Fruit fly (Drosophila melanogaster) whole organism, embryonic: ENCODE data around the gene Syx5.

Experiments
- Atf3 ChIP-seq: fragments of 200-800 bp; sonication (Bioruptor generic); optimal IDR thresholded peaks from 3 replicates; lab custom pipeline; 2016; ENCODE audit warnings: missing biosample characterization, missing genetic modification characterization
- B-H1 ChIP-seq: fragments of 200-800 bp; sonication (Bioruptor generic); IDR thresholded peaks from 3 replicates; pipeline ENCODE4 v1.3.6; 2022; ENCODE audit warnings: missing biosample characterization, missing genetic modification characterization
- Bteb2 ChIP-seq: fragments of 200-800 bp; sonication (Bioruptor generic); optimal IDR thresholded peaks from 2 replicates; lab custom pipeline; 2016; ENCODE audit warnings: missing biosample characterization, missing genetic modification characterization
- CG10267 ChIP-seq: fragments of 200-800 bp; sonication (Bioruptor generic); optimal IDR thresholded peaks from 2 replicates; lab custom pipeline; 2018; ENCODE audit warnings: missing biosample characterization, mild to moderate bottlenecking, missing genetic modification characterization, moderate library complexity
- CG10979 ChIP-seq: fragments of 200-800 bp; sonication (Bioruptor generic); optimal IDR thresholded peaks from 2 replicates; lab custom pipeline; 2018; ENCODE audit warnings: missing biosample characterization, mild to moderate bottlenecking, missing genetic modification characterization, moderate library complexity
- CG11560 ChIP-seq: fragments of 200-800 bp; sonication (Bioruptor generic); IDR thresholded peaks from 3 replicates; pipeline ENCODE4 v1.3.6; 2022; ENCODE audit warnings: missing biosample characterization, missing genetic modification characterization
- CG12071 ChIP-seq: fragments of 200-800 bp; sonication (Bioruptor generic); optimal IDR thresholded peaks from 3 replicates; lab custom pipeline; 2018; ENCODE audit warnings: missing biosample characterization, mild to moderate bottlenecking, missing genetic modification characterization
- CG12299 ChIP-seq: fragments of 200-800 bp; sonication (Bioruptor generic); optimal IDR thresholded peaks from 2 replicates; lab custom pipeline; 2018; ENCODE audit warnings: missing biosample characterization, mild to moderate bottlenecking, missing genetic modification characterization
- CG13775 ChIP-seq: fragments of 200-800 bp; sonication (Bioruptor generic); optimal IDR thresholded peaks from 3 replicates; lab custom pipeline; 2017; ENCODE audit warnings: missing biosample characterization, mild to moderate bottlenecking, missing genetic modification characterization
- CG14860 ChIP-seq: fragments of 200-800 bp; sonication (Bioruptor generic); IDR thresholded peaks from 3 replicates; pipeline ENCODE4 v1.3.6; 2022; ENCODE audit warnings: missing biosample characterization, missing genetic modification characterization; ENCODE audit not compliant: partially characterized antibody
- CG15601 ChIP-seq: fragments of 200-800 bp; sonication (Bioruptor generic); optimal IDR thresholded peaks from 3 replicates; lab custom pipeline; 2019; ENCODE audit warnings: missing biosample characterization, mild to moderate bottlenecking, missing genetic modification characterization, moderate library complexity
- CG1603 ChIP-seq: fragments of 200-800 bp; sonication (Bioruptor generic); optimal IDR thresholded peaks from 2 replicates; lab custom pipeline; 2019; ENCODE audit warnings: missing biosample characterization, mild to moderate bottlenecking, missing genetic modification characterization, moderate library complexity
- CG17829 ChIP-seq: fragments of 200-800 bp; optimal IDR thresholded peaks from 2 replicates; lab custom pipeline; 2019; ENCODE audit warnings: missing biosample characterization, mild to moderate bottlenecking, missing genetic modification characterization, moderate library complexity
- CG3065 ChIP-seq: fragments of 200-800 bp; sonication (Bioruptor generic); optimal IDR thresholded peaks from 2 replicates; lab custom pipeline; 2016; ENCODE audit warnings: missing biosample characterization, missing genetic modification characterization
- CG34422 ChIP-seq: fragments of 200-800 bp; sonication (Bioruptor generic); IDR thresholded peaks from 3 replicates; pipeline ENCODE4 v1.3.6; 2022; ENCODE audit warnings: missing biosample characterization, missing genetic modification characterization
- CG3838 ChIP-seq: fragments of 200-800 bp; sonication (Bioruptor generic); optimal IDR thresholded peaks from 3 replicates; lab custom pipeline; 2016; ENCODE audit warnings: missing biosample characterization, missing genetic modification characterization
- CG43689 ChIP-seq: fragments of 200-800 bp; sonication (Bioruptor generic); IDR thresholded peaks from 2 replicates; pipeline ENCODE4 v1.3.6; 2022; ENCODE audit warnings: missing biosample characterization, missing genetic modification characterization
- CG4707 ChIP-seq: fragments of 200-800 bp; sonication (Bioruptor generic); optimal IDR thresholded peaks from 2 replicates; lab custom pipeline; 2018; ENCODE audit warnings: missing biosample characterization, mild to moderate bottlenecking, missing genetic modification characterization, moderate library complexity
- CG4820 ChIP-seq: fragments of 200-800 bp; sonication (Bioruptor generic); optimal IDR thresholded peaks from 3 replicates; lab custom pipeline; 2016; ENCODE audit warnings: missing biosample characterization, missing genetic modification characterization
- CG6791 ChIP-seq: fragments of 200-800 bp; sonication (Bioruptor generic); IDR thresholded peaks from 3 replicates; pipeline ENCODE4 v1.3.6; 2022; ENCODE audit warnings: missing biosample characterization, missing genetic modification characterization; ENCODE audit not compliant: partially characterized antibody
- CG7556 ChIP-seq: fragments of 200-800 bp; sonication (Bioruptor generic); optimal IDR thresholded peaks from 2 replicates; lab custom pipeline; 2017; ENCODE audit warnings: missing biosample characterization, mild to moderate bottlenecking, missing genetic modification characterization
- CG8089 ChIP-seq: fragments of 200-800 bp; sonication (Bioruptor generic); optimal IDR thresholded peaks from 3 replicates; lab custom pipeline; 2016; ENCODE audit warnings: missing biosample characterization, missing genetic modification characterization
- CG8359 ChIP-seq: fragments of 200-800 bp; sonication (Bioruptor generic); optimal IDR thresholded peaks from 2 replicates; lab custom pipeline; 2017; ENCODE audit warnings: missing biosample characterization, mild to moderate bottlenecking, missing genetic modification characterization, borderline replicate concordance
- CHES-1-like ChIP-seq: fragments of 200-800 bp; sonication (Bioruptor generic); optimal IDR thresholded peaks from 2 replicates; lab custom pipeline; 2016; ENCODE audit warnings: missing biosample characterization, missing genetic modification characterization
- D19A ChIP-seq: fragments of 200-800 bp; optimal IDR thresholded peaks from 3 replicates; lab custom pipeline; 2019; ENCODE audit warnings: missing biosample characterization, mild to moderate bottlenecking, missing genetic modification characterization, moderate library complexity
- E2f2 ChIP-seq: fragments of 200-800 bp; sonication (Bioruptor generic); IDR thresholded peaks from 2 replicates; pipeline ENCODE4 v1.3.6; 2022; ENCODE audit warnings: missing biosample characterization, missing genetic modification characterization
- Ets65A ChIP-seq: fragments of 200-800 bp; sonication (Bioruptor generic); peaks from one replicate; lab custom pipeline; 2016; ENCODE audit warnings: missing biosample characterization, missing genetic modification characterization
- GATAe ChIP-seq: fragments of 200-800 bp; sonication (Bioruptor generic); conservative IDR thresholded peaks from 2 replicates; pipeline ENCODE4 v1.3.6; 2022; ENCODE audit warnings: missing biosample characterization, missing genetic modification characterization
- Gug ChIP-seq: fragments of 200-800 bp; sonication (Bioruptor generic); IDR thresholded peaks from 4 replicates; pipeline ENCODE4 v1.3.6; 2022; ENCODE audit warnings: missing biosample characterization, missing genetic modification characterization
- HLH54F ChIP-seq: fragments of 200-800 bp; sonication (Bioruptor generic); optimal IDR thresholded peaks from 3 replicates; lab custom pipeline; 2016; ENCODE audit warnings: missing biosample characterization, missing genetic modification characterization
- MBD-R2 ChIP-seq: fragments of 200-800 bp; sonication (Bioruptor generic); IDR thresholded peaks from 2 replicates; pipeline ENCODE4 v1.3.6; 2022; ENCODE audit warnings: missing biosample characterization, missing genetic modification characterization
- Mad ChIP-seq: fragments of 200-800 bp; sonication (Bioruptor generic); optimal IDR thresholded peaks from 2 replicates; lab custom pipeline; 2016; ENCODE audit warnings: missing biosample characterization, missing genetic modification characterization
- Max ChIP-seq: fragments of 200-800 bp; sonication (Bioruptor generic); optimal IDR thresholded peaks from 2 replicates; lab custom pipeline; 2016; ENCODE audit warnings: missing biosample characterization, mild to moderate bottlenecking, missing genetic modification characterization
- Pdp1 ChIP-seq, 2 experiments: fragments of 200-800 bp; sonication (Bioruptor generic); optimal IDR thresholded peaks; 3 replicates each; lab custom pipeline; 2016; ENCODE audit warnings: missing biosample characterization in 2 of 2, missing genetic modification characterization in 2 of 2, mild to moderate bottlenecking in 1 of 2, moderate library complexity in 1 of 2
- Ptx1 ChIP-seq: fragments of 200-800 bp; sonication (Bioruptor generic); IDR thresholded peaks from 2 replicates; pipeline ENCODE4 v1.3.6; 2022; ENCODE audit warnings: missing biosample characterization, missing genetic modification characterization
- Ravus ChIP-seq: fragments of 200-800 bp; sonication (Bioruptor generic); IDR thresholded peaks from 2 replicates; pipeline ENCODE4 v1.3.6; 2022; ENCODE audit warnings: missing biosample characterization, missing genetic modification characterization
- Rfx ChIP-seq: fragments of 200-800 bp; sonication (Bioruptor generic); IDR thresholded peaks from 2 replicates; pipeline ENCODE4 v1.3.6; 2022; ENCODE audit warnings: missing biosample characterization, missing genetic modification characterization
- Scr ChIP-seq: fragments of 200-800 bp; sonication (Bioruptor generic); IDR thresholded peaks from 2 replicates; pipeline ENCODE4 v1.3.6; 2022; ENCODE audit warnings: missing biosample characterization, missing genetic modification characterization; ENCODE audit not compliant: partially characterized antibody
- Sin3A ChIP-seq: fragments of >200 bp; optimal IDR thresholded peaks from 2 replicates; lab custom pipeline; 2018
- en ChIP-seq: fragments of 200-800 bp; sonication (Bioruptor generic); optimal IDR thresholded peaks from 2 replicates; lab custom pipeline; 2016; ENCODE audit warnings: missing biosample characterization, missing genetic modification characterization
- fd3F ChIP-seq: fragments of 200-800 bp; sonication (Bioruptor generic); optimal IDR thresholded peaks from 2 replicates; lab custom pipeline; 2018; ENCODE audit warnings: missing biosample characterization, mild to moderate bottlenecking, missing genetic modification characterization, moderate library complexity
- lab ChIP-seq: fragments of 200-800 bp; sonication (Bioruptor generic); optimal IDR thresholded peaks from 3 replicates; lab custom pipeline; 2017; ENCODE audit warnings: missing biosample characterization, missing genetic modification characterization, mild to moderate bottlenecking, moderate library complexity, missing genetic modification reagents
- pros ChIP-seq: fragments of 200-800 bp; sonication (Bioruptor generic); optimal IDR thresholded peaks from 3 replicates; lab custom pipeline; 2019; ENCODE audit warnings: missing biosample characterization, mild to moderate bottlenecking, missing genetic modification characterization, moderate library complexity
- row ChIP-seq: fragments of 200-800 bp; sonication (Bioruptor generic); IDR thresholded peaks from 3 replicates; pipeline ENCODE4 v1.3.6; 2022; ENCODE audit warnings: missing biosample characterization, missing genetic modification characterization
- sima ChIP-seq: fragments of 200-800 bp; sonication (Bioruptor generic); optimal IDR thresholded peaks from 2 replicates; lab custom pipeline; 2016; ENCODE audit warnings: missing biosample characterization, missing genetic modification characterization
- so ChIP-seq: fragments of 200-800 bp; sonication (Bioruptor generic); IDR thresholded peaks from 3 replicates; pipeline ENCODE4 v1.3.6; 2022; ENCODE audit warnings: missing biosample characterization, missing genetic modification characterization
- sug ChIP-seq: fragments of 200-800 bp; optimal IDR thresholded peaks from 2 replicates; lab custom pipeline; 2019; ENCODE audit warnings: missing biosample characterization, mild to moderate bottlenecking, missing genetic modification characterization, moderate library complexity
- tap ChIP-seq: fragments of 200-800 bp; optimal IDR thresholded peaks from 3 replicates; lab custom pipeline; 2019; ENCODE audit warnings: missing biosample characterization, mild to moderate bottlenecking, missing genetic modification characterization, moderate library complexity

Gene Syx5

DNA sequence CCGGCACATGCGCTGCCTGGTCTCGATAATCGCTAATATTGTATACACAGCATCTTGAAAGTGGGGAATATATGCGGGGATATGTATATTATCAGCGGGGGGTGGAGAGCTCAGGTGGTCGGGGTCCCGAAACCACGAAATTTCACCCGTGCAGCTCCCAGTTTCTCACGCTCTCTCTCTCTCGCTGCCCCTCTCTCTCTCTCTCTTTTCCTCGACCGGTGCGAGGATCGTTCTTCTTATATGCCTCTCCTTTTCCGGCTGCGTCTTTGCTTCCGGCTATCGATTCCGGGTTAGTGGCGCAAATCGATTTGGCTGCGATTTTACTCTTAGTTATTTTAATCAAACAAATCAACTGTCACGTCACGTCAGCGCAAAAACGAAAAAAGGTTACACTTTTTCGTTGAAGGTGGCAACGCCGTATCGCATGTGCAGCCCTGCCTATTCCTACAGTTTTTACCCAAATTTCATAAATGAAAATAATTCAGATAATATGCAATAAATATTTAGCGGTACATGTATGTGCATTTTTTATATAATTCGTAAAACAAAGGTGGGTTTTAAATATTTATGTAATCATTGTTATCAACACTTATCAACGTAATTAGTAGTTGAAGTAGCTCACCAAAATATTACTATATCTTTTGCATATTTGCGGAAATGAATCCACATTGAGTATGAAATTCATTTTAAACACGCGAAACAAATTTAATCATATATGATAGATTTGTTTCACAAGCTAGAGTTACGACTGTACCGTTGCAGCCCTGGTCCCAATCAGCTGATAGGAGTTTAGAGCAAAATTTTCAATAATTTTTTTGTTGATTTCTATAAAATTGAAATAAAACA lies 7.5 kb upstream of the Syx5 start, which contains the start of the genes heix and CG17328 (continued):
- TF ChIP-seq CG43689 (no peak), Sin3A (lab: Kevin White, UChicago) (peak; percentile 80), fd3F (GFP tag; lab: Kevin White, UChicago) (peak; percentile 65), CG1603 (tag; lab: Kevin White, UChicago) (peak; percentile 63), CG13775 (GFP tag; lab: Kevin White, UChicago) (peak; percentile 79), so (no peak), D19A (no peak), tap (tag; lab: Kevin White, UChicago) (no peak), CG6791 (GFP tag; lab: Robert Waterston, UW) (no peak), Mad (GFP tag; lab: Kevin White, UChicago) (peak; percentile 69), lab (GFP tag; lab: Kevin White, UChicago) (no peak), en (GFP tag; lab: Kevin White, UChicago) (no peak), Bteb2 (GFP tag; lab: Kevin White, UChicago) (peak; percentile 49), Ravus (peak; percentile 3; the same call in 1 of the 2 replicates), CG4707 (GFP tag; lab: Kevin White, UChicago) (no peak), B-H1 (GFP tag; lab: Robert Waterston, UW) (peak; percentile 34; the same call in 1 of the 3 replicates), CG10267 (tag; lab: Kevin White, UChicago) (peak; percentile 73), GATAe (GFP tag; lab: Robert Waterston, UW) (no peak), CG17829 (tag; lab: Kevin White, UChicago) (peak; percentile 71), CG3838 (GFP tag; lab: Kevin White, UChicago) (no peak), CHES-1-like (peak; percentile 49), CG14860 (GFP tag; lab: Robert Waterston, UW) (no peak), Gug (GFP tag; lab: Robert Waterston, UW) (peak; percentile 68; the same call in 2 of the 4 replicates)
- TF ChIP-seq, all 482 proteins: peak for 301

- TF ChIP-seq HLH54F (GFP tag; lab: Kevin White, UChicago) (peak; percentile 7), Scr (GFP tag; lab: Robert Waterston, UW) (peak; percentile 44; the same call in 1 of the 2 replicates), CG10267 (tag; lab: Kevin White, UChicago) (peak; percentile 97), CG11560 (tag; lab: Robert Waterston, UW) (no peak), CG4820 (GFP tag; lab: Kevin White, UChicago) (peak; percentile 21), Pdp1 (GFP tag; optimal IDR thresholded peaks at IDR 0.05; lab: Kevin White, UChicago) (peak; percentile 5 to 29), sug (tag; lab: Kevin White, UChicago) (peak; percentile 43), CG12299 (tag; lab: Kevin White, UChicago) (peak; percentile 54), CG10979 (peak; percentile 63), Rfx (GFP tag; lab: Robert Waterston, UW) (peak; percentile 52), Atf3 (GFP tag; lab: Kevin White, UChicago) (no peak), CG3065 (GFP tag; lab: Kevin White, UChicago) (peak; percentile 5), CG7556 (GFP tag; lab: Kevin White, UChicago) (peak; percentile 30), MBD-R2 (GFP tag; lab: Robert Waterston, UW) (peak; percentile 65), E2f2 (GFP tag; lab: Robert Waterston, UW) (peak; percentile 38; the same call in 1 of the 2 replicates), Ets65A (GFP tag; lab: Kevin White, UChicago) (peak; percentile 84), sima (GFP tag; lab: Kevin White, UChicago) (no peak), pros (no peak), CG34422 (GFP tag; lab: Robert Waterston, UW) (0 out of 3 replicates have a peak, but pooled peaks have one; percentile 11), CG15601 (peak; percentile 53), row (GFP tag; lab: Robert Waterston, UW) (peak; percentile 78), Ptx1 (GFP tag; lab: Robert Waterston, UW) (0 out of 2 replicates have a peak, but pooled peaks have one; percentile 25), CG12071 (GFP tag; lab: Kevin White, UChicago) (no peak), CG17829 (tag; lab: Kevin White, UChicago) (peak; percentile 38), CG8359 (GFP tag; lab: Kevin White, UChicago) (no peak), Max (GFP tag; lab: Kevin White, UChicago) (peak; percentile 46), CG8089 (GFP tag; lab: Kevin White, UChicago) (no peak)
These were observed 4.3 kb upstream of the Syx5 start, which contains the start of gene GMF for dm6 chr2L:16302773-16303279. GMF (minus strand) TSS chr2L:16302954.
